Worm (Caenorhabditis elegans) whole organism, early embryonic: ENCODE measurements around the gene fbxa-78.

Experiments
- B0310.2 ChIP-seq: sonication (generic microtip); optimal IDR thresholded peaks from 2 replicates; lab custom pipeline; 2016; ENCODE audit warnings: mild to moderate bottlenecking, missing genetic modification characterization, missing compliant biosample characterization
- F13C5.2 ChIP-seq: sonication (generic microtip); optimal IDR thresholded peaks from 2 replicates; lab custom pipeline; 2017; ENCODE audit warnings: mild to moderate bottlenecking, missing genetic modification characterization, inconsistent platforms, missing compliant biosample characterization
- aly-1 ChIP-seq: sonication (generic microtip); optimal IDR thresholded peaks from 2 replicates; lab custom pipeline; 2016; ENCODE audit warnings: missing genetic modification characterization, missing compliant biosample characterization
- ama-1 ChIP-seq: fragments of 150-350 bp; optimal IDR thresholded peaks from 2 replicates; lab custom pipeline; 2014
- ceh-13 ChIP-seq: fragments of 200-800 bp; sonication (Bioruptor generic); optimal IDR thresholded peaks from 2 replicates; lab custom pipeline; 2018; ENCODE audit warnings: mild to moderate bottlenecking, missing genetic modification characterization, missing compliant biosample characterization
- ceh-36 ChIP-seq: sonication (generic microtip); optimal IDR thresholded peaks from 2 replicates; lab custom pipeline; 2016; ENCODE audit warnings: missing genetic modification characterization, inconsistent platforms, missing compliant biosample characterization
- ets-7 ChIP-seq: sonication (generic microtip); optimal IDR thresholded peaks from 2 replicates; lab custom pipeline; 2016; ENCODE audit warnings: missing genotype, missing genetic modification characterization, missing compliant biosample characterization
- hmbx-1 ChIP-seq: sonication (generic microtip); optimal IDR thresholded peaks from 2 replicates; lab custom pipeline; 2016; ENCODE audit warnings: mild to moderate bottlenecking, missing genetic modification characterization, missing compliant biosample characterization
- hmg-4 ChIP-seq: fragments of 200-800 bp; sonication (Bioruptor generic); optimal IDR thresholded peaks from 2 replicates; lab custom pipeline; 2018; ENCODE audit warnings: mild to moderate bottlenecking, missing genetic modification characterization, missing compliant biosample characterization
- hnd-1 ChIP-seq: sonication (generic microtip); optimal IDR thresholded peaks from 2 replicates; lab custom pipeline; 2016; ENCODE audit warnings: missing genetic modification characterization, missing compliant biosample characterization
- pes-1 ChIP-seq: fragments of 200-800 bp; sonication (Bioruptor generic); IDR thresholded peaks from 2 replicates; pipeline ENCODE4 v1.3.6; 2022; ENCODE audit warnings: missing genetic modification reagents, missing genetic modification characterization, missing compliant biosample characterization
- scrt-1 ChIP-seq: fragments of 200-800 bp; sonication (Bioruptor generic); IDR thresholded peaks from 2 replicates; pipeline ENCODE4 v1.3.6; 2022; ENCODE audit warnings: missing genetic modification characterization, missing compliant biosample characterization
- sea-1 ChIP-seq: fragments of 200-800 bp; sonication (Bioruptor generic); conservative IDR thresholded peaks from 2 replicates; pipeline ENCODE4 v1.3.6; 2022; ENCODE audit warnings: missing genetic modification characterization, missing compliant biosample characterization
- tbx-11 ChIP-seq: fragments of 200-800 bp; sonication (Bioruptor generic); IDR thresholded peaks from 2 replicates; pipeline ENCODE4 v1.3.6; 2022; ENCODE audit warnings: missing genetic modification characterization, missing compliant biosample characterization
- tra-4 ChIP-seq: sonication (generic microtip); optimal IDR thresholded peaks from 2 replicates; lab custom pipeline; 2017; ENCODE audit warnings: missing genetic modification characterization, missing compliant biosample characterization

The fbxa-78 gene

ce11 chrIII:1214680-1215079 is 43.6 kb downstream of the fbxa-78 start, which contains the start of gene Y119D3B.21:
Gene Y119D3B.21, plus strand, starts transcription at chrIII:1215000.
- no peak for TF ChIP-seq tbx-11
- no peak for TF ChIP-seq tra-4 (tag; lab: Kevin White, UChicago)
- TF ChIP-seq B0310.2 = no peak
- no peak for TF ChIP-seq ets-7 (tag; lab: Kevin White, UChicago)
- no peak for TF ChIP-seq ceh-36
- no peak for TF ChIP-seq ceh-13
- no peak for TF ChIP-seq hmbx-1
- no peak for TF ChIP-seq aly-1 (tag; lab: Kevin White, UChicago)
- TF ChIP-seq ama-1 (lab: Kevin White, UChicago) = no peak
- no peak for TF ChIP-seq sea-1 (GFP tag; lab: Robert Waterston, UW)
- no peak for TF ChIP-seq hnd-1 (tag; lab: Kevin White, UChicago)

DNA sequence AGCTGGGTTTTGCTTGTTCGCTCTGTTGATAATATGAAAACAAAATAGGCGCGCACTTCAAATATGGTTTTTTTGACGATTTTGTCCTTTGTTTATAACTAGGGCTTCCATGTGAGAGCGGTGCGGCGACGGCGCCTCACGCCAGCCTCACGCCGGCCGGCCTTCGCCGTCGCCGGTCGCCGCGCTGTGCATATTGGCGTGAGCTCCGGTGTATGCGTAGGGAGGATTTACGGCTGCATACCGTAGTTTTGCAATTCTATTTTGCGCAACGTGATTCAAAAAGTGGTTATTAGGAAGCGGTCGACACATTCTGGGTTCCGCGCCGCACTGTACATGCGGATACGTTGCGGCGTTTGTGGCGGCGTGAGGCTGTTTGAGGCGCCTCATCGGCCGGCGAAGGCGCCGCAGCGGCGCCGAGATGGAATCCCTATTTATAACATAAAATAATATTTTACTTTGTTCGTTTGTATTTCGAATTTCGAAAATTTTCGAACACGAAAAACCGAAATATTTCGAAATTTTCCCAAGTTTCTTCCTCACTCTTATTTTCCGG is 44.1 kb downstream of the fbxa-78 start:
- TF ChIP-seq hnd-1 (tag; lab: Kevin White, UChicago) (no peak), hmg-4 (no peak), scrt-1 (GFP tag; lab: Robert Waterston, UW) (no peak), sea-1 (GFP tag; lab: Robert Waterston, UW) (no peak), ama-1 (lab: Kevin White, UChicago) (no peak), tra-4 (tag; lab: Kevin White, UChicago) (no peak), F13C5.2 (no peak), B0310.2 (no peak), pes-1 (GFP tag; lab: Robert Waterston, UW) (no peak)

DNA sequence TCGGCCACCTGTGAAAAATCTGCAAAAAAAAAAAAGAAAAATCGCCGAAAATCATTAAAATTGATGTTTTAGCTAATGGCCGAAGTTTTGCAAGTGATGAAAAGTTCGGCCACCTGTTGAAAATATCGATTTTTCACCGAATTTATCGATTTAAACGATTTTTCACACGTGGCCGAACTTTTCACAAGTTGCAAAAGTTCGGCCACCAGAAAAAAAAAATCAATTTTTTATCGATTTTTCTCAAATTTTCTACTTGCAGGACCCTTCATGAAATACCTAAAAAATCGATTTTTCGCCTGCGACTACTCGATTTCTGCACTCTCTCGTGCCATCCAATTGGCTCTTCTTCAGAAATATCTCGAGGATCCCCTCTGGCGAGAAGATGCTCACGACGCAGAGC is 47.6 kb downstream of the fbxa-78 start:
- TF ChIP-seq B0310.2 (no peak), tbx-11 (no peak), aly-1 (tag; lab: Kevin White, UChicago) (no peak), ama-1 (lab: Kevin White, UChicago) (no peak)

- TF ChIP-seq pes-1 (GFP tag; lab: Robert Waterston, UW) (no peak), B0310.2 (no peak), sea-1 (GFP tag; lab: Robert Waterston, UW) (no peak), aly-1 (tag; lab: Kevin White, UChicago) (no peak), scrt-1 (GFP tag; lab: Robert Waterston, UW) (no peak)
Measured at ce11 chrIII:1207852-1208251, 50.4 kb downstream of the fbxa-78 start, which contains the start of gene orc-3. Gene orc-3, plus strand, starts transcription at chrIII:1208133.
